Worm (Caenorhabditis elegans): ENCODE measurements around the gene nhr-247.
"Not testable (repeated sequence)": the region's sequence is repeated elsewhere in the genome, so short reads cannot be mapped to it uniquely, and the experiment has no call there.

The nhr-247 gene

ce11 chrV:15354648-15355047 is 31.9 kb downstream of the nhr-247 start, which contains the start of gene C29F3.7:
Gene C29F3.7 (plus strand): TSS chrV:15354901.
- TF ChIP-seq nhr-23 (tag; optimal IDR thresholded peaks at IDR 0.05) = no peak
- no peak for TF ChIP-seq sem-4 (tag; optimal IDR thresholded peaks at IDR 0.05)
- TF ChIP-seq blmp-1 (tag; optimal IDR thresholded peaks at IDR 0.05; ENCODE audit: insufficient read depth) = no peak
- TF ChIP-seq unc-62 (GFP tag; optimal IDR thresholded peaks at IDR 0.05) = no peak
- TF ChIP-seq gmeb-1 (tag; optimal IDR thresholded peaks at IDR 0.05) = peak; percentile 44
- TF ChIP-seq sma-9 (GFP tag; optimal IDR thresholded peaks at IDR 0.05) = peak; percentile 87
- TF ChIP-seq sma-9 (tag; optimal IDR thresholded peaks at IDR 0.05) = no peak
- TF ChIP-seq lin-11 (tag; optimal IDR thresholded peaks at IDR 0.05) = no peak
- TF ChIP-seq fos-1 (tag; optimal IDR thresholded peaks at IDR 0.05) = peak; percentile 97
- TF ChIP-seq lin-39 (tag; optimal IDR thresholded peaks at IDR 0.05) = no peak
- TF ChIP-seq unc-55 (GFP tag; optimal IDR thresholded peaks at IDR 0.05) = no peak

ce11 chrV:15361412-15361811 is 38.6 kb downstream of the nhr-247 start, which contains the start of gene ech-1.1:
Gene ech-1.1 (minus strand): TSS chrV:15361512.
- TF ChIP-seq C34F6.9 (tag; optimal IDR thresholded peaks at IDR 0.05); sma-3 (GFP tag; optimal IDR thresholded peaks at IDR 0.05); elt-3 (tag; optimal IDR thresholded peaks at IDR 0.05): not testable (repeated sequence)

DNA sequence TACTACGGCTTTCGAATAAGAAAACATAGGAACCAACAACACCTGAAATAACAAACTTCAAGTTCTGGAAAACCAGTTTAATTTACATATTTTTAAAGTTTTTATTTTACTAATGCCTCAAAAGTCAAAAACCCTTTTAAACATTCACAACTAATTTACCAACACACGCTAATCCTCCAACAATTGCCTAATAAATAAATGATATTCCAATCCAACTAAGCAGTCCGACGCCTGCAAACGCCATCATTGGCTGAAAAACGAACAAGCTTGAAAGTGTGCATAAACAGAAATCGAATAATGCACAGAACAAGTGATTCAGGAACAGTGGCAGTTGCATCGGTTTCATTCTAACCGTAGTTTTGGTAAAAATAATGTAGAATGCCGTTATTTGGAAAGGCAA is 45.0 kb downstream of the nhr-247 start:
- TF ChIP-seq nhr-129 (tag; optimal IDR thresholded peaks at IDR 0.05) = no peak
- no peak for TF ChIP-seq nhr-10 (tag; optimal IDR thresholded peaks at IDR 0.05)
- TF ChIP-seq nhr-77 (tag; optimal IDR thresholded peaks at IDR 0.05) = no peak
- no peak for TF ChIP-seq aly-2 (tag; optimal IDR thresholded peaks at IDR 0.05)
- no peak for TF ChIP-seq unc-39 (tag; optimal IDR thresholded peaks at IDR 0.05)
- no peak for TF ChIP-seq nhr-25 (tag; optimal IDR thresholded peaks at IDR 0.05)
- no peak for TF ChIP-seq lsy-2 (tag; optimal IDR thresholded peaks at IDR 0.05)
- no peak for TF ChIP-seq sma-9 (GFP tag; optimal IDR thresholded peaks at IDR 0.05)
- no peak for TF ChIP-seq sma-9 (tag; optimal IDR thresholded peaks at IDR 0.05)
- no peak for TF ChIP-seq ztf-4 (tag; optimal IDR thresholded peaks at IDR 0.05)
- no peak for TF ChIP-seq sma-3 (GFP tag; optimal IDR thresholded peaks at IDR 0.05)
- TF ChIP-seq snpc-4 (tag; optimal IDR thresholded peaks at IDR 0.05) = no peak
- TF ChIP-seq nhr-23 (tag; optimal IDR thresholded peaks at IDR 0.05) = no peak
- no peak for TF ChIP-seq ztf-11 (tag; optimal IDR thresholded peaks at IDR 0.05)
- TF ChIP-seq elt-1 (tag; optimal IDR thresholded peaks at IDR 0.05) = no peak
- no peak for TF ChIP-seq ceh-82 (tag; optimal IDR thresholded peaks at IDR 0.05)

DNA sequence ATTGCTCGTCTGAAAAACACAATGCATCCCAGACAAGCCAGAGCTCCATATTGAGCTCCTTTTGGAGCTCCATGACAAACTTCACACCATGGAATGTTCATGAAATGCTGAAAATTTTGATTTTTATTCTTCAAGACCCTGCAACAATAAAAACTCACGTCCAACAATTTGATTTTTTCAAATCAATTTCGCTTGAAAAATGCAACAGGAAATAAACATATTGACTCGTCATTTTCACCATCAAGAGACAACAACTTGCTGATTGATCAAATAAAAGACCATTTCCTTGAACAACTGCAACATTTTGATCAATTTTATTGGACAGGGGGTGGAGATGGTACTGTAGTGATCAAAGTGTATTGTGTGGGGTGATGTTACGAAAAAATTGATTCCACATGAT is 46.9 kb downstream of the nhr-247 start, which contains the start of gene nhr-269:
nhr-269 (minus strand) TSS at position 101 of the 400 bp plus-strand sequence.
- TF ChIP-seq nhr-25 (tag; optimal IDR thresholded peaks at IDR 0.05) = no peak
- no peak for TF ChIP-seq elt-1 (tag; optimal IDR thresholded peaks at IDR 0.05)
- no peak for TF ChIP-seq mdl-1 (tag; optimal IDR thresholded peaks at IDR 0.05)
- no peak for TF ChIP-seq lin-13 (GFP tag; optimal IDR thresholded peaks at IDR 0.05)
- no peak for TF ChIP-seq R02D3.7 (tag; optimal IDR thresholded peaks at IDR 0.05)
- TF ChIP-seq ceh-16 (tag; optimal IDR thresholded peaks at IDR 0.05) = no peak
- TF ChIP-seq fos-1 (tag; optimal IDR thresholded peaks at IDR 0.05) = no peak
- no peak for TF ChIP-seq ztf-1 (GFP tag; conservative IDR thresholded peaks at IDR 0.05)
- TF ChIP-seq nhr-237 (tag; optimal IDR thresholded peaks at IDR 0.05) = no peak
- no peak for TF ChIP-seq unc-62 (GFP tag; optimal IDR thresholded peaks at IDR 0.05)
- TF ChIP-seq nhr-129 (tag; optimal IDR thresholded peaks at IDR 0.05) = no peak
- no peak for TF ChIP-seq elt-3 (tag; optimal IDR thresholded peaks at IDR 0.05)
- TF ChIP-seq nhr-10 (tag; optimal IDR thresholded peaks at IDR 0.05) = no peak
- TF ChIP-seq nhr-23 (tag; optimal IDR thresholded peaks at IDR 0.05) = no peak
